Fruit fly (Drosophila melanogaster): Measurements from ENCODE around the gene cort.
A peak's percentile ranks its signal among the peaks of the same experiment; 100 is the strongest.

The cort gene

dm6 chr2L:6673211-6674012 lies 3.0 kb downstream of the cort start, which contains the start of gene Spn27A (continued):
- TF ChIP-seq dac (GFP tag; optimal IDR thresholded peaks at IDR 0.05), result peak; percentile 52
- TF ChIP-seq CG8632 (GFP tag; optimal IDR thresholded peaks at IDR 0.05), result peak; percentile 66
- no peak for TF ChIP-seq dsx (GFP tag; optimal IDR thresholded peaks at IDR 0.05; ENCODE audit: poor library complexity, severe bottlenecking)
- peak; percentile 73 for TF ChIP-seq CG6854 (GFP tag; optimal IDR thresholded peaks at IDR 0.05)
- TF ChIP-seq CG32006 (GFP tag; optimal IDR thresholded peaks at IDR 0.05), result no peak
- TF ChIP-seq CG4318 (GFP tag; optimal IDR thresholded peaks at IDR 0.05), result no peak
- TF ChIP-seq fd85E (GFP tag; optimal IDR thresholded peaks at IDR 0.05), result peak; percentile 16
- no peak for TF ChIP-seq Eip75B (GFP tag; optimal IDR thresholded peaks at IDR 0.05)
- peak; percentile 23 for TF ChIP-seq CG1621 (tag; optimal IDR thresholded peaks at IDR 0.05)

dm6 chr2L:6671409-6671808 lies 5.0 kb downstream of the cort start:
- TF ChIP-seq CG15336 (GFP tag; IDR thresholded peaks at IDR 0.05), result no peak
- no peak for TF ChIP-seq CG1621 (tag; optimal IDR thresholded peaks at IDR 0.05)
- TF ChIP-seq net (GFP tag; optimal IDR thresholded peaks at IDR 0.05), result no peak
- TF ChIP-seq pdm3 (GFP tag; optimal IDR thresholded peaks at IDR 0.05), result no peak
- TF ChIP-seq dsx (GFP tag; optimal IDR thresholded peaks at IDR 0.05; ENCODE audit: poor library complexity, severe bottlenecking), result no peak
- TF ChIP-seq Eip93F (GFP tag; optimal IDR thresholded peaks at IDR 0.05), result no peak
- TF ChIP-seq fkh (GFP tag; optimal IDR thresholded peaks at IDR 0.05), result peak; percentile 11
- TF ChIP-seq CG34406 (GFP tag; optimal IDR thresholded peaks at IDR 0.05), result no peak
- no peak for TF ChIP-seq CG11294 (GFP tag; IDR thresholded peaks at IDR 0.05)
- no peak for TF ChIP-seq CG11902 (GFP tag; optimal IDR thresholded peaks at IDR 0.05)
- TF ChIP-seq CG16779 (tag; optimal IDR thresholded peaks at IDR 0.05), result no peak
- TF ChIP-seq CG8319 (GFP tag; optimal IDR thresholded peaks at IDR 0.05), result no peak
- TF ChIP-seq svp (GFP tag), result peak; percentile 55
- no peak for TF ChIP-seq Hr38 (GFP tag; optimal IDR thresholded peaks at IDR 0.05)

DNA sequence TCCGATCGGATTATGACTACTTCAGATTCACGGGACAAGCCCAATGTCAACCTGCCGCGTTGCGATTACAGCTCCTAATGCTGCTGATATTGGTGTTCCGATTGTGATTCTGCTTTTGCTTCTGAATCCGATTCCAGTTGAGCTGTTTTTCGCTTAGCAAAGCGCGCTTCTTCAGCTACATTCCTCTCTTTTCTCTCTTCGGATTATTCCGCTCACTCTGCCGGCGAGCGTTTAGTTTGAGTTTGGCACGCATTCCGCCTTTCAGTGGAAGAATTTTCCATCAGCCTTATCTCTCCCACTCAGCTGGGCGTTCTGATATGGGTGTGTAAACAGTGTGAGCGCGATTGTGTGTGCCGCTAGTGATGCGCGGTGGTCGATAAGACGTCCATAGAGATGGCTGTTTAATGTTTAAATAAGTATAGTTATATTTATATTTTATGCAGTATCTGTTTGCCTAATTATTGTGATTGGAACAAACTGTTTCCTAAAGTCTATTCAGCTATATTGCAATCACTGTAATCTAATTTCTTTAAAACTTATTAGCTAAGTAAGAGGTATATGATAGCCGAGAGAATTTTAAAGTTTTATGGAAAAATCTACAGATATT lies 8.6 kb downstream of the cort start, which contains the start of gene Galt:
Galt (minus strand) TSS at position 315 of the 607 bp plus-strand sequence.
- TF ChIP-seq esn (GFP tag; optimal IDR thresholded peaks at IDR 0.05) (peak; percentile 67), Eip75B (GFP tag; optimal IDR thresholded peaks at IDR 0.05) (peak; percentile 42), vri (GFP tag; optimal IDR thresholded peaks at IDR 0.05) (peak; percentile 33), CG6276 (GFP tag; optimal IDR thresholded peaks at IDR 0.05) (no peak), pdm3 (GFP tag; optimal IDR thresholded peaks at IDR 0.05) (no peak), CG15336 (GFP tag; IDR thresholded peaks at IDR 0.05) (no peak), CG9139 (GFP tag; optimal IDR thresholded peaks at IDR 0.05) (no peak), CG32006 (GFP tag; optimal IDR thresholded peaks at IDR 0.05) (no peak), CG6854 (GFP tag; optimal IDR thresholded peaks at IDR 0.05) (peak; percentile 86), Ets21C (GFP tag; optimal IDR thresholded peaks at IDR 0.05) (no peak), acj6 (GFP tag; optimal IDR thresholded peaks at IDR 0.05) (peak; percentile 34), Hr38 (GFP tag; optimal IDR thresholded peaks at IDR 0.05) (no peak), CG8119 (GFP tag; IDR thresholded peaks at IDR 0.05) (peak; percentile 23; the same call in 2 of the 3 replicates), CG8632 (GFP tag; optimal IDR thresholded peaks at IDR 0.05) (peak; percentile 35), Sox102F (GFP tag; optimal IDR thresholded peaks at IDR 0.05) (no peak), CG31627 (GFP tag; optimal IDR thresholded peaks at IDR 0.05) (peak; percentile 8), cyc (GFP tag; optimal IDR thresholded peaks at IDR 0.05) (peak; percentile 9), Smox (GFP tag; optimal IDR thresholded peaks at IDR 0.05) (no peak), Eip78C (GFP tag) (peak; percentile 80), Blimp-1 (GFP tag; optimal IDR thresholded peaks at IDR 0.05) (no peak), CG3919 (GFP tag; optimal IDR thresholded peaks at IDR 0.05) (no peak), CG10631 (GFP tag; optimal IDR thresholded peaks at IDR 0.05) (peak; percentile 66), Met (GFP tag; optimal IDR thresholded peaks at IDR 0.05) (peak; percentile 52), CG4318 (GFP tag; optimal IDR thresholded peaks at IDR 0.05) (no peak), spab (GFP tag; optimal IDR thresholded peaks at IDR 0.05) (no peak), fd59A (GFP tag; optimal IDR thresholded peaks at IDR 0.05) (no peak), dac (GFP tag; optimal IDR thresholded peaks at IDR 0.05) (no peak), CG7368 (GFP tag; optimal IDR thresholded peaks at IDR 0.05) (no peak), CG6808 (GFP tag; optimal IDR thresholded peaks at IDR 0.05) (no peak), CG6792 (GFP tag; optimal IDR thresholded peaks at IDR 0.05) (peak; percentile 36), CG3032 (tag; optimal IDR thresholded peaks at IDR 0.05) (peak; percentile 49), CG8319 (GFP tag; optimal IDR thresholded peaks at IDR 0.05) (no peak), achi (GFP tag; optimal IDR thresholded peaks at IDR 0.05) (peak; percentile 43), dsx (GFP tag; optimal IDR thresholded peaks at IDR 0.05; ENCODE audit: poor library complexity, severe bottlenecking) (no peak)
